Fruit fly (Drosophila melanogaster) whole organism: ENCODE data around the gene CG34253.

ENCODE experiments used
- CG8478 ChIP-seq: fragments of >200 bp; optimal IDR thresholded peaks from 2 replicates; lab custom pipeline; 2018; ENCODE audit warnings: inconsistent platforms
- psq ChIP-seq: fragments of >200 bp; optimal IDR thresholded peaks from 2 replicates; lab custom pipeline; 2017
- usp ChIP-seq: fragments of >200 bp; optimal IDR thresholded peaks from 2 replicates; lab custom pipeline; 2017; ENCODE audit warnings: missing biosample characterization, missing genetic modification characterization, mixed read lengths

DNA sequence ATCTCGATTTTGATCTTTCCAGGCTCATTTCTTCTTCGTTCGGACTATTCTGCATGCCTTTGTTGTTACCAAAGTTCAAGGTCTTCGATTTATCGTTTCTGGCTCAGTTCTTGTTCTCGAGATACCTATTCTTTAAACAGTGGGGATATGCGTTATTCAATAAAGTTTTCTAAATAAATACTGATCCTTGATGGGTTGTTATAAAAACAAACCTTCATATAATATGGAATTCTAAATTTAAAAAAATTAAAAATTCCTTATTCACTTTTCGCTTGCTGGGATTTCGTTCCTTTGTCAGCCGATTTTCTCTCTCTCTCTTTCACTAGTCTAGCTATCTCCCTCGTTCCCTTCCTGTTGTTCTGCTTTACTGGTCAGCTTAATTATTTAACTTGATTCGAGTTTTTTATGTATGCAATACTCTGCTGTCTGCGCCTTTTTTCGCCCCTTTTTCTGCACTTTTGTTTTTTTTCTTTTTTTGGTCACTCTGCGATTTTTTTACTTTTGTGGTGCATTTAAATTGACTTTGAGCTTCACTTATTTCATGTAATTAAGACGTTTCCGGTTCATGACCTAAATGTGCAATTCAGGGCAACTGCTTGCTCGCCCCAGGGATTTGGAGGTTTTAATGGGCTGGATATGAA lies 48.9 kb downstream of the CG34253 start:
- TF ChIP-seq usp (GFP tag; lab: Kevin White, UChicago) (no peak), psq (lab: Kevin White, UChicago) (no peak), CG8478 (lab: Kevin White, UChicago) (no peak)
